Worm (Caenorhabditis elegans): ENCODE data around the gene mnk-1.

Gene mnk-1

ce11 chrII:10578843-10579430, 24.1 kb upstream of the mnk-1 start, which contains the start of gene rpb-6:
Gene rpb-6 (plus strand): TSS chrII:10579380.
- no peak for TF ChIP-seq W03F9.2 (tag; optimal IDR thresholded peaks at IDR 0.05)
- TF ChIP-seq dao-5 (tag; optimal IDR thresholded peaks at IDR 0.05): no peak
- TF ChIP-seq him-1 (tag; optimal IDR thresholded peaks at IDR 0.05): no peak

DNA sequence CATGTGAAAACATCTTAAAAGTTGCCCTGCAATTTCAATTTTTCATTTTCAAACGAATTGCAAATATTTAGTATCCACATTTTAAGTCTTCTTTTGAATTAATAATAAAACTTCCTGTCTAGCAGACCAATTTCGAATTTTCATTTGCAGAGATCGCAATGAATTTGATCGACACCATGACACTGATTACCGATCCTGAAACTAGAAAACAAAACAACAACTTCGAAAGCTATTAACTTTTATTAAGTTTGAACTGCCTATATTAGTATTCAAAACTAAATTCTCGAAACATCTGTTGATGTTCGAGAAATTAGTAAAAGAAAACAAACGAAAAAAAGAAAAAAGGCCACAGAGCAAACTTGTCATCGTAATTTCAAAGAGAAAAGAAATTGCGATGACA, 19.3 kb upstream of the mnk-1 start:
- TF ChIP-seq dao-5 (tag; optimal IDR thresholded peaks at IDR 0.05): no peak
- no peak for TF ChIP-seq him-1 (tag; optimal IDR thresholded peaks at IDR 0.05)
- no peak for TF ChIP-seq W03F9.2 (tag; optimal IDR thresholded peaks at IDR 0.05)

ce11 chrII:10571967-10572366, 17.1 kb upstream of the mnk-1 start, which contains the start of gene C06A1.3:
Gene C06A1.3 (plus strand): TSS chrII:10572267.
- no peak for TF ChIP-seq him-1 (tag; optimal IDR thresholded peaks at IDR 0.05)
- TF ChIP-seq dao-5 (tag; optimal IDR thresholded peaks at IDR 0.05): no peak
- TF ChIP-seq W03F9.2 (tag; optimal IDR thresholded peaks at IDR 0.05): no peak

DNA sequence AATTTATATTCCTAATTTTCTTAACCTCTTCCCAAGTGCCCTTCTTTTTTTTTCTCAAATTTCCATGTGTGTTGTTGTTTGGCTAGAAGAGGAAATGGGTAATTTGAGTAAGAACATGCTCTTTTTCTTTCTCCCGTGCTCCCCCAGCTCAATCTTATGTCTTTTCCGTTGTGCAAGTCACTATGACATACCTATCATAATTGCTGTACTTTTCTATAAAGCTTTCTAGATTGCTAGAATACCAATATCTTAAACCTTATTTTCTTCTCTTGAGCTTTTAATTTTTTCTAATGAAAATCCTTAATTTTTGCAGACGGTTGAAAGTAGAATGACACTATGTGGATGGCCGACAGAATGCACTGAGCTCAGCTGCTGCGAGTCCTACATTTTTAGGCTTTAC, 15.5 kb upstream of the mnk-1 start, which contains the start of gene txt-13:
Gene txt-13, plus strand, starts transcription at position 301 of the 400 bp plus-strand sequence.
- TF ChIP-seq W03F9.2 (tag; optimal IDR thresholded peaks at IDR 0.05): no peak
- TF ChIP-seq him-1 (tag; optimal IDR thresholded peaks at IDR 0.05): no peak
- no peak for TF ChIP-seq dao-5 (tag; optimal IDR thresholded peaks at IDR 0.05)

DNA sequence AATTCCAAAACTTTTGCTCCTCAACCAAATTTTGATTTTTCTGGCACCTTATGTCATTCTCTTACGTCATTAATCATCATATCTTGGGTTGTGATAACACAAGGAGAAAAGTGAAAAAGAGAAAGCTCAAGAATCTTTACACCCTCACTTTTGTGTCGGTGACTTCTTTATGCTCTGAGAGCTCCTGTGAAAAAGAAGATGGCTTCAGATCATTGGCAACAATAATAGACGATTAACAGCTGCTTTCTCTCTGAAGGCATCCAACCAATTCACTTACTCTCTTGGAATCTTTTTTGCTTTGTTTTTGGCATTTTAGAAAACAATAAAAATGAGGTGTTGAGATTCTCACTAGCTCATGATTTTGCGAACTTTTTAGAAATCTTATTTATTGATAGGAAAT, 14.7 kb upstream of the mnk-1 start:
- TF ChIP-seq dao-5 (tag; optimal IDR thresholded peaks at IDR 0.05) (no peak), W03F9.2 (tag; optimal IDR thresholded peaks at IDR 0.05) (no peak)

ce11 chrII:10566458-10566857, 11.6 kb upstream of the mnk-1 start:
- no peak for TF ChIP-seq dao-5 (tag; optimal IDR thresholded peaks at IDR 0.05)
- no peak for TF ChIP-seq W03F9.2 (tag; optimal IDR thresholded peaks at IDR 0.05)
- no peak for TF ChIP-seq him-1 (tag; optimal IDR thresholded peaks at IDR 0.05)

DNA sequence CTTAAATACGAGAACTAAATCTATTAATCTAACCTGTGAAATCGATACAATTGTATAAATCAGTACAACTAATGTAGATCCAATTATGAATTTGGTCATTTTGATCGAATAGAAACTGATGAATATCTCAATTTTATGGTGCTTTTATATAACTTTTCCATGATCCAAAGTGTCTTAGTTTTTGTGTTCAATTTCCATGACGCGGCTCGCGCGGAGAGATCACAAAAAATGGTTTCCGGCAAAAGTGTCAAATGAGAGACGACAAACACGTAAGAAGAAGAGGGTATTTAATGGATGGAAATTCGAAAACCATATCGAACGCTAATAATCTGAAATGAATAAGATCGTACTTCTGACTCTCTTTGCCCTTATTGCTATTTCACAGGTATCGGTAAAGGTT, 9.7 kb upstream of the mnk-1 start, which contains the start of the genes C06A1.6 and C06A1.7:
Gene C06A1.6, minus strand, starts transcription at position 101 of the 400 bp plus-strand sequence.
Gene C06A1.7, plus strand, starts transcription at position 314 of the 400 bp plus-strand sequence.
- no peak for TF ChIP-seq W03F9.2 (tag; optimal IDR thresholded peaks at IDR 0.05)
- TF ChIP-seq dao-5 (tag; optimal IDR thresholded peaks at IDR 0.05): no peak
- no peak for TF ChIP-seq him-1 (tag; optimal IDR thresholded peaks at IDR 0.05)

ce11 chrII:10563368-10563767, 8.5 kb upstream of the mnk-1 start, which contains the start of gene cdc-48.1:
Gene cdc-48.1 (minus strand): TSS chrII:10563407.
- TF ChIP-seq W03F9.2 (tag; optimal IDR thresholded peaks at IDR 0.05): peak; percentile 99
- TF ChIP-seq him-1 (tag; optimal IDR thresholded peaks at IDR 0.05): peak; percentile 100
- TF ChIP-seq dao-5 (tag; optimal IDR thresholded peaks at IDR 0.05): peak; percentile 80

ce11 chrII:10559671-10560184, 4.9 kb upstream of the mnk-1 start:
- TF ChIP-seq W03F9.2 (tag; optimal IDR thresholded peaks at IDR 0.05): no peak
- no peak for TF ChIP-seq him-1 (tag; optimal IDR thresholded peaks at IDR 0.05)
- TF ChIP-seq dao-5 (tag; optimal IDR thresholded peaks at IDR 0.05): no peak

DNA sequence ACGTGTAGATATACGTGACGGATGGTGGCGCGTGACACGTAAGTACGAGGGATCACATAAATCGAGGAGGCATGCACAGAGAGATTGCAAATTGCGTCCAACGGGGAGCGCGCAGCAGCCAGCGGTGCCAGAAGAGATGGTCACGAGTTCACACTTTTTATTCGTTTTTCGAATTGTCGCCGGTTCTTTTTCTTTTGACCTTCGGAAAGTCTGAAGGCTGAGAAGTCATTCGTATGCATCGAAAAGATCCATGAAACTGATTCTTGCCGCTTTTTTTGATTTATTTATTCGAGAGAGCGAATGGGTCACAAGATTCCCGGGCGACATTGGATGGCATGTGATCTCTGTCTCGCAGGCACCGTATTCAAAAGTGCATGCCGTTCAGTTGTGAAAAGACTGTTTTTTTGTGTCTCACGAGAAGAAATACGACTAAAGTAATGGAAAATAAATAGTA, 4.1 kb upstream of the mnk-1 start:
- TF ChIP-seq him-1 (tag; optimal IDR thresholded peaks at IDR 0.05) (no peak), W03F9.2 (tag; optimal IDR thresholded peaks at IDR 0.05) (no peak), dao-5 (tag; optimal IDR thresholded peaks at IDR 0.05) (no peak)

DNA sequence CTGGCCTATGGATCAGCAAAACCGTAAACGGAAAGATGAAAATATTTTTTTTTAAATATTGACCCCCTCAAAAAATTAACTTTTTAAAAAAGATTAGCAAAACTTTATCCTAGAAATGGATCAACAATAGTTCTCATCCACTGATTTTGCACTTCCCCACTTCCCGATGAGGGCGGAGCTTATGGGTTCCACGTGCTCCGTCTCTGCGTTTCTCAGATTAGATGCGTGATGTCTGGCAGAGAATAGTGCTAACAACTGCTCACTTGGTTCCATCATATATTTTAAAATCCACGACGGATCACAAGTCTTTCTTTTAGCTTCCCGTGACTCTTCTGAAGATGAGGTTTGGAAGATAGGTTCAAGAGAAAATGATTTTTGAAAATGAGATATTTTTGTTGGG, 3.5 kb upstream of the mnk-1 start:
- TF ChIP-seq W03F9.2 (tag; optimal IDR thresholded peaks at IDR 0.05) (no peak), him-1 (tag; optimal IDR thresholded peaks at IDR 0.05) (no peak), dao-5 (tag; optimal IDR thresholded peaks at IDR 0.05) (no peak)

ce11 chrII:10557206-10557574, 2.3 kb upstream of the mnk-1 start:
- TF ChIP-seq dao-5 (tag; optimal IDR thresholded peaks at IDR 0.05) (no peak), W03F9.2 (tag; optimal IDR thresholded peaks at IDR 0.05) (no peak), him-1 (tag; optimal IDR thresholded peaks at IDR 0.05) (no peak)

DNA sequence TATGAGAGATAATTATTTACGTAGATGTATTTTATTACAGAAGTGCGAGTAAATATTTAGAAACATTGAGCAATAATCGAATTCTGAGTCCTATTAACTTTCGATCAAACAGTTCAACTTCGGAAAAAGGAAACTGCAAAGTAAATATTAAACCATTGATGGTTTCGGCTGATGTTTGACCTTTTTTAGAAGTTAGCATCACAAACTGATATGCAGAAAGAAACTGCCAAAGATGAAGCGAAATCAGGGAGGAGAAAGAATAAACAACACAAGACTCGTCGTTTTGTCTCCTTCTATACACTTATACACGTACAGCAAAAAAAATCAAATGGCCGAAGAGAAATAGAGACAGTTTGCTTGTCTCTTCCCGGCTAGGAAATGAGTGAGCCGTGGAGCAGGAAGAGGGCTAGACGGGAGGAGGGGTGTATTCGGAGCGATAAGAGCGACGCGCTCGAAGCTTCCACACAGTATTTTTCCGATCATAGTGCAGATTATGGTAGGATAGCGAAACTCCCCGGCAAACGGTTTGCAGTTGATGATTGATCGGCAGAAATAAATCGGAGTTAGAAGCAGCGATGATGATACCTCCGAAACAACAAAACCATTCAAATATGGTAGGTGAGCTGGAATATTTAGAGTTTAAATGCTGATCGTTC, 1.8 kb upstream of the mnk-1 start:
- TF ChIP-seq dao-5 (tag; optimal IDR thresholded peaks at IDR 0.05): no peak
- no peak for TF ChIP-seq W03F9.2 (tag; optimal IDR thresholded peaks at IDR 0.05)
- TF ChIP-seq him-1 (tag; optimal IDR thresholded peaks at IDR 0.05): no peak

- TF ChIP-seq him-1 (tag; optimal IDR thresholded peaks at IDR 0.05) (no peak), W03F9.2 (tag; optimal IDR thresholded peaks at IDR 0.05) (no peak), dao-5 (tag; optimal IDR thresholded peaks at IDR 0.05) (no peak)
Measured at ce11 chrII:10555484-10556075, 736 bp upstream of the mnk-1 start.

All from whole organism, L4/young adult.